Worm (Caenorhabditis elegans) whole organism, L4 larva: ENCODE measurements around the gene F40F8.1.

Source experiments
- hlh-30 ChIP-seq: sonication (generic microtip); optimal IDR thresholded peaks from 2 replicates; lab custom pipeline; 2017; ENCODE audit warnings: antibody characterized with exemption, mild to moderate bottlenecking, missing genetic modification characterization, missing compliant biosample characterization; ENCODE audit not compliant: insufficient read depth
- nhr-237 ChIP-seq: sonication (generic microtip); optimal IDR thresholded peaks from 2 replicates; lab custom pipeline; 2017; ENCODE audit warnings: missing biosample characterization, missing genetic modification characterization

DNA sequence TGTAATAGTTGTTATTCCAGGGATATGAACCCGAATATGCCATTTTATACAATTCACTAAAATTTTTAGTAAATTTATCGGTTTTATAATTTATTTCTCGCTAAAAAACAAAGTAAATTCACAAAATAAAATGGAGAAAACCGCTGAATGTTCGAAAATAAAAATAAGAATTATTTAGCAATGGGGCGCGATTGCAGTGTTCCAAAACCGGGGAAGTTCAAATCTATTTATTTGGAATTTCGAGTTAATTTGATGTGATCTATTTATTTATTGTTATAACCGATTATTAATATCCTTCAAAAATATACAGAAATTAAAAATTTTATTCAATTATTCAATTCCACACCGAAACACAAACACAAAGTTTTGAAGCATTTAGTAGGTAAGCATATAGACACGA, 5.1 kb downstream of the F40F8.1 start, which contains the start of gene F40F8.11:
- TF ChIP-seq nhr-237 (tag; lab: Kevin White, UChicago) = no peak
- peak; percentile 25 for TF ChIP-seq hlh-30
